Worm (Caenorhabditis elegans) whole organism, L3 larva: ENCODE data around the gene hlh-32.

ENCODE experiments used
- aly-2 ChIP-seq: fragments of 150-350 bp; optimal IDR thresholded peaks from 2 replicates; lab custom pipeline; 2014; ENCODE audit warnings: missing biosample characterization, missing genetic modification characterization
- ceh-28 ChIP-seq: fragments of 150-350 bp; optimal IDR thresholded peaks from 2 replicates; lab custom pipeline; 2014; ENCODE audit warnings: missing biosample characterization, missing genetic modification reagents, missing genetic modification characterization
- daf-12 ChIP-seq: fragments of 150-350 bp; optimal IDR thresholded peaks from 2 replicates; lab custom pipeline; 2014; ENCODE audit warnings: missing biosample characterization, missing genetic modification reagents, missing genetic modification characterization
- elt-1 ChIP-seq: fragments of 150-350 bp; optimal IDR thresholded peaks from 2 replicates; lab custom pipeline; 2014; ENCODE audit warnings: missing biosample characterization, missing genetic modification characterization
- fos-1 ChIP-seq: fragments of 150-350 bp; optimal IDR thresholded peaks from 2 replicates; lab custom pipeline; 2014; ENCODE audit warnings: missing biosample characterization, missing genetic modification characterization
- jun-1 ChIP-seq: fragments of 150-350 bp; optimal IDR thresholded peaks from 2 replicates; lab custom pipeline; 2014; ENCODE audit warnings: missing biosample characterization, missing genetic modification reagents, missing genetic modification characterization
- lin-39 ChIP-seq: fragments of 150-350 bp; optimal IDR thresholded peaks from 2 replicates; lab custom pipeline; 2018; ENCODE audit warnings: missing biosample characterization, missing genetic modification reagents, missing genetic modification characterization
- nhr-23 ChIP-seq: fragments of 150-350 bp; optimal IDR thresholded peaks from 2 replicates; lab custom pipeline; 2014; ENCODE audit warnings: missing biosample characterization, missing genetic modification reagents, missing genetic modification characterization
- nhr-25 ChIP-seq: sonication (generic microtip); optimal IDR thresholded peaks from 2 replicates; lab custom pipeline; 2017; ENCODE audit warnings: missing biosample characterization, missing genetic modification characterization
- nhr-43 ChIP-seq: sonication (generic microtip); optimal IDR thresholded peaks from 2 replicates; lab custom pipeline; 2016; ENCODE audit warnings: mild to moderate bottlenecking, missing genetic modification characterization, missing compliant biosample characterization; ENCODE audit not compliant: poor library complexity, severe bottlenecking
- nhr-67 ChIP-seq: fragments of 150-350 bp; optimal IDR thresholded peaks from 2 replicates; lab custom pipeline; 2014; ENCODE audit warnings: missing biosample characterization, missing genetic modification characterization
- snpc-4 ChIP-seq: fragments of 150-350 bp; optimal IDR thresholded peaks from 2 replicates; lab custom pipeline; 2014; ENCODE audit warnings: missing biosample characterization, missing genetic modification characterization
- tbx-2 ChIP-seq: sonication (generic microtip); optimal IDR thresholded peaks from 2 replicates; lab custom pipeline; 2016; ENCODE audit warnings: mild to moderate bottlenecking, missing genetic modification characterization, missing compliant biosample characterization

hlh-32 gene

DNA sequence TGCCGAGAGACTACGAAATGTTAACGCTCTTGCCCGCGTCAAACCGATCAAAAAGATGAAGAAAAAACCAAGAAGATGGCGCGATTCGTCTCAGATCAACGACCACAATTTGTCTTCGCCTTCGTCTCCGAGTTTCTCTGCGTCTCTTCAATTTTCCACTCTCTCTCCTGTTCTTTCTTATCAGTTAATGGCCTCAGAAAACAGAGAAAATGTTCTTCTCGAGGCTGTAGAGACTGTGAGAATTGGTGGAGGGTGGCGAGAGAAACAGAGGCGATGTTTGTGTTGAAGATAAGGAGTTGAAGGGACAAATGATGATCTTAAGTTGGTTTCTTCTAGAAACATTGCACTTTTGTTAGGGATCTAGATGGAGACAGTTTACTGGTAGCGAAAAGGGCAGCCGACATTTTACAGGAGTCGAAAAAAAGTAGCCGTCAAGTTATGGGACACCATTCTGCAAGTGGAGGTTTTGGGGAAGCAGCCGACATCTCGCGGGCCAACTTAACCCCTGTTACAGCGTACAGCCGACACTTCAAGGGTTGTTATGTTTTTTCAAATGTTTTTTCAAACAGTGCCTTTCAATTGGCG, 48.7 kb downstream of the hlh-32 start (continued):
- TF ChIP-seq ceh-28 (tag; lab: Kevin White, UChicago) (peak; percentile 63), elt-1 (tag; lab: Kevin White, UChicago) (peak; percentile 31), nhr-43 (tag; lab: Kevin White, UChicago) (peak; percentile 78), tbx-2 (tag; lab: Kevin White, UChicago) (no peak), nhr-25 (tag; lab: Kevin White, UChicago) (peak; percentile 64), jun-1 (peak; percentile 87), fos-1 (tag; lab: Kevin White, UChicago) (no peak), lin-39 (tag; lab: Kevin White, UChicago) (no peak), nhr-67 (no peak), nhr-23 (tag; lab: Kevin White, UChicago) (peak; percentile 63), snpc-4 (tag; lab: Kevin White, UChicago) (peak; percentile 74), daf-12 (no peak), aly-2 (no peak)
